Worm (Caenorhabditis elegans): Measurements from ENCODE around the gene F54D5.24.

- TF ChIP-seq unc-62 (GFP tag; optimal IDR thresholded peaks at IDR 0.05) (no peak), nhr-237 (tag; optimal IDR thresholded peaks at IDR 0.05) (no peak), ceh-82 (tag; optimal IDR thresholded peaks at IDR 0.05) (no peak), lin-15B (tag; optimal IDR thresholded peaks at IDR 0.05) (no peak), nfya-1 (tag; optimal IDR thresholded peaks at IDR 0.05; ENCODE audit: insufficient read depth) (peak; percentile 68), R02D3.7 (tag; optimal IDR thresholded peaks at IDR 0.05) (no peak)
Observed at ce11 chrII:11602387-11602960, 46.7 kb downstream of the F54D5.24 start.
